Worm (Caenorhabditis elegans): ENCODE measurements around the gene Y53C12A.3.

Y53C12A.3 gene

ce11 chrII:9731810-9732209 lies 25.8 kb upstream of the Y53C12A.3 start, which contains the start of gene mab-3:
mab-3 (plus strand) TSS chrII:9732137.
- TF ChIP-seq elt-2 (tag; optimal IDR thresholded peaks at IDR 0.05), result peak; percentile 43

- TF ChIP-seq ceh-82 (tag; optimal IDR thresholded peaks at IDR 0.05) (no peak), skn-1 (tag; optimal IDR thresholded peaks at IDR 0.05) (no peak), jun-1 (tag; optimal IDR thresholded peaks at IDR 0.05) (no peak), R02D3.7 (tag; optimal IDR thresholded peaks at IDR 0.05) (no peak), ceh-16 (tag; optimal IDR thresholded peaks at IDR 0.05) (no peak), mml-1 (tag; optimal IDR thresholded peaks at IDR 0.05) (no peak), elt-1 (tag; optimal IDR thresholded peaks at IDR 0.05) (no peak), hmg-11 (tag; optimal IDR thresholded peaks at IDR 0.05) (peak; percentile 19), nhr-77 (tag; optimal IDR thresholded peaks at IDR 0.05) (no peak), fkh-10 (GFP tag; optimal IDR thresholded peaks at IDR 0.05) (no peak), nfya-1 (tag; optimal IDR thresholded peaks at IDR 0.05; ENCODE audit: insufficient read depth) (peak; percentile 20), sea-2 (GFP tag; optimal IDR thresholded peaks at IDR 0.05) (no peak), nhr-67 (tag; optimal IDR thresholded peaks at IDR 0.05) (no peak), elt-2 (tag; optimal IDR thresholded peaks at IDR 0.05) (no peak), nhr-28 (tag; optimal IDR thresholded peaks at IDR 0.05) (no peak), nhr-11 (tag; optimal IDR thresholded peaks at IDR 0.05) (no peak), eor-1 (tag; optimal IDR thresholded peaks at IDR 0.05) (no peak), nhr-23 (tag; optimal IDR thresholded peaks at IDR 0.05) (no peak), snpc-4 (tag; optimal IDR thresholded peaks at IDR 0.05) (no peak), egl-5 (tag; optimal IDR thresholded peaks at IDR 0.05) (peak; percentile 40), nhr-25 (tag; optimal IDR thresholded peaks at IDR 0.05) (no peak), lin-39 (tag; optimal IDR thresholded peaks at IDR 0.05) (no peak), aly-2 (tag; optimal IDR thresholded peaks at IDR 0.05) (no peak), lin-15B (tag; optimal IDR thresholded peaks at IDR 0.05) (no peak), lsy-12 (tag; optimal IDR thresholded peaks at IDR 0.05) (no peak), fkh-2 (tag; optimal IDR thresholded peaks at IDR 0.05) (no peak)
Observed at ce11 chrII:9729866-9730265, 23.8 kb upstream of the Y53C12A.3 start.

- TF ChIP-seq lin-15B (tag; optimal IDR thresholded peaks at IDR 0.05) (peak; percentile 35), skn-1 (tag; optimal IDR thresholded peaks at IDR 0.05) (no peak), nhr-237 (tag; optimal IDR thresholded peaks at IDR 0.05) (no peak), nhr-25 (tag; optimal IDR thresholded peaks at IDR 0.05) (peak; percentile 59), pha-4 (tag; optimal IDR thresholded peaks at IDR 0.05) (peak; percentile 41), nhr-23 (tag; optimal IDR thresholded peaks at IDR 0.05) (peak; percentile 71)
Observed at ce11 chrII:9729196-9729595, 23.2 kb upstream of the Y53C12A.3 start.

ce11 chrII:9728506-9728905 lies 22.5 kb upstream of the Y53C12A.3 start:
- TF ChIP-seq fkh-10 (GFP tag; optimal IDR thresholded peaks at IDR 0.05) (peak; percentile 90), ceh-16 (tag; optimal IDR thresholded peaks at IDR 0.05) (no peak)

ce11 chrII:9727192-9727699 lies 21.2 kb upstream of the Y53C12A.3 start:
- no peak for TF ChIP-seq fkh-2 (tag; optimal IDR thresholded peaks at IDR 0.05)
- peak; percentile 1 for TF ChIP-seq lin-15B (tag; optimal IDR thresholded peaks at IDR 0.05)
- TF ChIP-seq hmg-11 (tag; optimal IDR thresholded peaks at IDR 0.05), result no peak
- no peak for TF ChIP-seq nhr-77 (tag; optimal IDR thresholded peaks at IDR 0.05)
- no peak for TF ChIP-seq sea-2 (GFP tag; optimal IDR thresholded peaks at IDR 0.05)
- no peak for TF ChIP-seq ZK546.5 (tag; optimal IDR thresholded peaks at IDR 0.05)
- peak; percentile 56 for TF ChIP-seq nfya-1 (tag; optimal IDR thresholded peaks at IDR 0.05; ENCODE audit: insufficient read depth)
- no peak for TF ChIP-seq aly-2 (tag; optimal IDR thresholded peaks at IDR 0.05)
- no peak for TF ChIP-seq snpc-4 (tag; optimal IDR thresholded peaks at IDR 0.05)
- TF ChIP-seq mdl-1 (tag; optimal IDR thresholded peaks at IDR 0.05), result no peak
- no peak for TF ChIP-seq nhr-12 (tag; optimal IDR thresholded peaks at IDR 0.05)
- TF ChIP-seq skn-1 (tag; optimal IDR thresholded peaks at IDR 0.05), result no peak
- TF ChIP-seq egl-5 (tag; optimal IDR thresholded peaks at IDR 0.05), result peak; percentile 46
- TF ChIP-seq lin-39 (tag; optimal IDR thresholded peaks at IDR 0.05), result peak; percentile 41
- no peak for TF ChIP-seq elt-1 (tag; optimal IDR thresholded peaks at IDR 0.05)
- TF ChIP-seq daf-12 (tag; optimal IDR thresholded peaks at IDR 0.05), result no peak
- no peak for TF ChIP-seq elt-3 (tag; optimal IDR thresholded peaks at IDR 0.05)
- no peak for TF ChIP-seq tbx-2 (tag; optimal IDR thresholded peaks at IDR 0.05)
- TF ChIP-seq eor-1 (tag; optimal IDR thresholded peaks at IDR 0.05), result no peak
- TF ChIP-seq pha-4 (tag; optimal IDR thresholded peaks at IDR 0.05), result no peak
- TF ChIP-seq ceh-16 (tag; optimal IDR thresholded peaks at IDR 0.05), result no peak
- TF ChIP-seq R02D3.7 (tag; optimal IDR thresholded peaks at IDR 0.05), result no peak
- no peak for TF ChIP-seq nhr-67 (tag; optimal IDR thresholded peaks at IDR 0.05)
- no peak for TF ChIP-seq nhr-43 (tag; optimal IDR thresholded peaks at IDR 0.05; ENCODE audit: poor library complexity, severe bottlenecking)
- no peak for TF ChIP-seq fkh-10 (GFP tag; optimal IDR thresholded peaks at IDR 0.05)
- no peak for TF ChIP-seq nhr-25 (tag; optimal IDR thresholded peaks at IDR 0.05)
- no peak for TF ChIP-seq nhr-23 (tag; optimal IDR thresholded peaks at IDR 0.05)
- no peak for TF ChIP-seq ceh-82 (tag; optimal IDR thresholded peaks at IDR 0.05)
- no peak for TF ChIP-seq jun-1 (tag; optimal IDR thresholded peaks at IDR 0.05)
- TF ChIP-seq mml-1 (tag; optimal IDR thresholded peaks at IDR 0.05), result no peak
- no peak for TF ChIP-seq egl-27 (tag; optimal IDR thresholded peaks at IDR 0.05)

Measured in whole organism, L3 larva.